Fruit fly (Drosophila melanogaster): ENCODE results near the gene rump.

DNA sequence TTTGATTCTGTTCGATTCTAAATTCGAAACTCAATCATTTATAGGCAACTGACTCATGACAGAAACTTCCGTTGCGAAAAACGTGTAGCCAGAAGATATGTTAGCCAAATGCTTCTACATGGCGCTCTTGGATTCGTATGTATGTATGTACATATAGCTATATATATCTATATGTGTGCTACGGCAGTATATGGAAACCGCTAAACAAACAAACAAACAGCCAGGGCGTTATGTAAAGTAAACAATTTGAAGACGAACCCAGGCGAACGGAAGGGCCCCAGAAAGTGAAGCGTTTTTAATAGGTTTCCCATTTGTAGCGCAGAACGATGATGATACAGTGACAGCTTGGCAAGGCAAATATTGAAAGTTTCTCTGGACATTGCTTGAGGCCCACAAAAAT, 19.8 kb upstream of the rump start:
- TF ChIP-seq gl (tag; optimal IDR thresholded peaks at IDR 0.05) (no peak), Ets98B (GFP tag; IDR thresholded peaks at IDR 0.05) (no peak), Snoo (tag; optimal IDR thresholded peaks at IDR 0.05) (no peak), CG4496 (GFP tag; IDR thresholded peaks at IDR 0.05) (no peak), EcR (GFP tag; optimal IDR thresholded peaks at IDR 0.05) (no peak)

All from whole organism, pupa.